Fruit fly (Drosophila melanogaster): ENCODE results near the gene Ent1.

dm6 chr2L:346781-347180 lies 10.9 kb downstream of the Ent1 start:
- TF ChIP-seq sd (tag; optimal IDR thresholded peaks at IDR 0.05) (no peak), run (tag; optimal IDR thresholded peaks at IDR 0.05) (no peak), CG10366 (GFP tag; IDR thresholded peaks at IDR 0.05) (no peak), Gug (GFP tag; IDR thresholded peaks at IDR 0.05) (no peak), Ssrp (tag; optimal IDR thresholded peaks at IDR 0.05) (no peak), unpg (GFP tag; optimal IDR thresholded peaks at IDR 0.05) (no peak), peb (GFP tag; IDR thresholded peaks at IDR 0.05) (no peak), E2f1 (GFP tag; IDR thresholded peaks at IDR 0.05) (no peak), Doc2 (GFP tag; IDR thresholded peaks at IDR 0.05) (no peak)

Data from whole organism, embryonic.